Fruit fly (Drosophila melanogaster) whole organism, embryonic: ENCODE results near the gene CG34409.
A peak's percentile ranks its signal among the peaks of the same experiment; 100 is the strongest.

Experiments used
- B-H2 ChIP-seq: fragments of 200-800 bp; sonication (Bioruptor generic); optimal IDR thresholded peaks from 2 replicates; lab custom pipeline; 2018; ENCODE audit warnings: missing biosample characterization, mild to moderate bottlenecking, missing genetic modification characterization
- CG10959 ChIP-seq: fragments of 200-800 bp; sonication (Bioruptor generic); IDR thresholded peaks from 2 replicates; pipeline ENCODE4 v1.3.6; 2022; ENCODE audit warnings: missing biosample characterization, missing genetic modification characterization
- CG10979 ChIP-seq: fragments of 200-800 bp; sonication (Bioruptor generic); optimal IDR thresholded peaks from 2 replicates; lab custom pipeline; 2018; ENCODE audit warnings: missing biosample characterization, mild to moderate bottlenecking, missing genetic modification characterization, moderate library complexity
- CG12219 ChIP-seq: fragments of 200-800 bp; sonication (Bioruptor generic); optimal IDR thresholded peaks from 3 replicates; lab custom pipeline; 2018; ENCODE audit warnings: missing biosample characterization, mild to moderate bottlenecking, missing genetic modification characterization
- CG12391 ChIP-seq: fragments of 200-800 bp; sonication (Bioruptor generic); optimal IDR thresholded peaks from 3 replicates; lab custom pipeline; 2018; ENCODE audit warnings: missing biosample characterization, mild to moderate bottlenecking, missing genetic modification characterization, moderate library complexity
- CG12744 ChIP-seq: fragments of 200-800 bp; sonication (Bioruptor generic); optimal IDR thresholded peaks from 2 replicates; lab custom pipeline; 2016; ENCODE audit warnings: missing biosample characterization, missing genetic modification characterization
- CG14860 ChIP-seq: fragments of 200-800 bp; sonication (Bioruptor generic); IDR thresholded peaks from 3 replicates; pipeline ENCODE4 v1.3.6; 2022; ENCODE audit warnings: missing biosample characterization, missing genetic modification characterization; ENCODE audit not compliant: partially characterized antibody
- CG14965 ChIP-seq: fragments of 200-800 bp; sonication (Bioruptor generic); optimal IDR thresholded peaks from 2 replicates; lab custom pipeline; 2016; ENCODE audit warnings: missing biosample characterization, missing genetic modification characterization, borderline replicate concordance
- CG17568 ChIP-seq: fragments of 200-800 bp; sonication (Bioruptor generic); optimal IDR thresholded peaks from 2 replicates; lab custom pipeline; 2018; ENCODE audit warnings: missing biosample characterization, mild to moderate bottlenecking, missing genetic modification characterization, moderate library complexity
- CG17802 ChIP-seq: fragments of 200-800 bp; sonication (Bioruptor generic); optimal IDR thresholded peaks from 2 replicates; lab custom pipeline; 2018; ENCODE audit warnings: missing biosample characterization, mild to moderate bottlenecking, missing genetic modification characterization, moderate library complexity
- CG18011 ChIP-seq: fragments of 200-800 bp; sonication (Bioruptor generic); optimal IDR thresholded peaks from 2 replicates; lab custom pipeline; 2017; ENCODE audit warnings: missing biosample characterization, missing genetic modification characterization, mild to moderate bottlenecking, moderate library complexity, missing genotype
- CG32767 ChIP-seq: fragments of 200-800 bp; sonication (Bioruptor generic); IDR thresholded peaks from 2 replicates; pipeline ENCODE4 v1.3.6; 2022; ENCODE audit warnings: missing biosample characterization, missing genetic modification characterization
- CG3995 ChIP-seq: fragments of 200-800 bp; sonication (Bioruptor generic); optimal IDR thresholded peaks from 3 replicates; lab custom pipeline; 2016; ENCODE audit warnings: missing biosample characterization, missing genetic modification characterization
- CG4617 ChIP-seq: fragments of 200-800 bp; sonication (Bioruptor generic); optimal IDR thresholded peaks from 3 replicates; lab custom pipeline; 2016; ENCODE audit warnings: missing biosample characterization, missing genetic modification characterization, borderline replicate concordance
- CG6765 ChIP-seq: fragments of 200-800 bp; sonication (Bioruptor generic); optimal IDR thresholded peaks from 3 replicates; lab custom pipeline; 2017; ENCODE audit warnings: missing biosample characterization, mild to moderate bottlenecking, missing genetic modification characterization
- CG6854 ChIP-seq: fragments of 200-800 bp; sonication (Bioruptor generic); optimal IDR thresholded peaks from 3 replicates; lab custom pipeline; 2017; ENCODE audit warnings: missing biosample characterization, mild to moderate bottlenecking, missing genetic modification characterization
- CG7786 ChIP-seq: fragments of 200-800 bp; sonication (Bioruptor generic); optimal IDR thresholded peaks from 2 replicates; lab custom pipeline; 2016; ENCODE audit warnings: missing biosample characterization, missing genetic modification characterization
- CG8388 ChIP-seq: fragments of 200-800 bp; sonication (Bioruptor generic); optimal IDR thresholded peaks from 2 replicates; lab custom pipeline; 2019; ENCODE audit warnings: missing biosample characterization, mild to moderate bottlenecking, missing genetic modification characterization, moderate library complexity
- CG8765 ChIP-seq: fragments of 200-800 bp; sonication (Bioruptor generic); IDR thresholded peaks from 2 replicates; pipeline ENCODE4 v1.3.6; 2022; ENCODE audit warnings: missing biosample characterization, missing genetic modification characterization
- CG9797 ChIP-seq: fragments of 200-800 bp; sonication (Bioruptor generic); optimal IDR thresholded peaks from 3 replicates; lab custom pipeline; 2018; ENCODE audit warnings: missing biosample characterization, mild to moderate bottlenecking, missing genetic modification characterization
- D ChIP-seq, 2 experiments: fragments of 200-800 bp in 1 of 2; fragments of >200 bp in 1 of 2; sonication (Bioruptor generic) in 1 of 2; optimal IDR thresholded peaks; 2 replicates in 1 of 2; 3 replicates in 1 of 2; lab custom pipeline; 2017; ENCODE audit warnings: mild to moderate bottlenecking in 1 of 2, missing biosample characterization in 1 of 2, missing genetic modification characterization in 1 of 2, missing genetic modification reagents in 1 of 2
- Dref ChIP-seq: fragments of 200-800 bp; sonication (Bioruptor generic); IDR thresholded peaks from 2 replicates; pipeline ENCODE4 v1.3.6; 2022; ENCODE audit warnings: missing biosample characterization, missing genetic modification characterization
- Eip74EF ChIP-seq, 2 experiments: fragments of 200-800 bp in 1 of 2; fragments of >200 bp in 1 of 2; sonication (Bioruptor generic) in 1 of 2; optimal IDR thresholded peaks; 2 replicates each; lab custom pipeline; 2017 to 2019; ENCODE audit warnings: missing biosample characterization in 2 of 2, missing genetic modification characterization in 2 of 2, mild to moderate bottlenecking in 1 of 2, moderate library complexity in 1 of 2
- Gug ChIP-seq: fragments of 200-800 bp; sonication (Bioruptor generic); IDR thresholded peaks from 4 replicates; pipeline ENCODE4 v1.3.6; 2022; ENCODE audit warnings: missing biosample characterization, missing genetic modification characterization
- Hr3 ChIP-seq: fragments of 200-800 bp; sonication (Bioruptor generic); optimal IDR thresholded peaks from 3 replicates; lab custom pipeline; 2016; ENCODE audit warnings: missing biosample characterization, missing genetic modification characterization
- MESR4 ChIP-seq: fragments of 200-800 bp; sonication (Bioruptor generic); optimal IDR thresholded peaks from 2 replicates; lab custom pipeline; 2018; ENCODE audit warnings: missing biosample characterization, mild to moderate bottlenecking, missing genetic modification characterization, moderate library complexity
- Nf-YA ChIP-seq: fragments of 200-800 bp; sonication (Bioruptor generic); IDR thresholded peaks from 2 replicates; pipeline ENCODE4 v1.3.6; 2022; ENCODE audit warnings: missing biosample characterization, missing genetic modification characterization
- Oli ChIP-seq: fragments of 200-800 bp; sonication (Bioruptor generic); optimal IDR thresholded peaks from 2 replicates; lab custom pipeline; 2018; ENCODE audit warnings: missing biosample characterization, mild to moderate bottlenecking, missing genetic modification characterization, moderate library complexity
- Opbp ChIP-seq: fragments of 200-800 bp; sonication (Bioruptor generic); IDR thresholded peaks from 3 replicates; pipeline ENCODE4 v1.3.6; 2022; ENCODE audit warnings: missing biosample characterization, missing genetic modification characterization; ENCODE audit not compliant: partially characterized antibody
- PHDP ChIP-seq: fragments of 200-800 bp; sonication (Bioruptor generic); optimal IDR thresholded peaks from 3 replicates; lab custom pipeline; 2018; ENCODE audit warnings: missing biosample characterization, mild to moderate bottlenecking, missing genetic modification characterization, moderate library complexity
- Ravus ChIP-seq: fragments of 200-800 bp; sonication (Bioruptor generic); IDR thresholded peaks from 2 replicates; pipeline ENCODE4 v1.3.6; 2022; ENCODE audit warnings: missing biosample characterization, missing genetic modification characterization
- ara ChIP-seq: fragments of 200-800 bp; sonication (Bioruptor generic); IDR thresholded peaks from 2 replicates; pipeline ENCODE4 v1.3.6; 2022; ENCODE audit warnings: missing biosample characterization, missing genetic modification characterization
- cg ChIP-seq: fragments of 200-800 bp; sonication (Bioruptor generic); optimal IDR thresholded peaks from 3 replicates; lab custom pipeline; 2019; ENCODE audit warnings: missing biosample characterization, mild to moderate bottlenecking, missing genetic modification characterization, moderate library complexity
- chn ChIP-seq: fragments of 200-800 bp; sonication (Bioruptor generic); optimal IDR thresholded peaks from 2 replicates; lab custom pipeline; 2016; ENCODE audit warnings: missing biosample characterization, missing genetic modification characterization
- da ChIP-seq: fragments of 200-800 bp; sonication (Bioruptor generic); optimal IDR thresholded peaks from 2 replicates; lab custom pipeline; 2016; ENCODE audit warnings: missing biosample characterization, missing genetic modification characterization
- dpn ChIP-seq, 2 experiments: fragments of 200-800 bp; sonication (Bioruptor generic); optimal IDR thresholded peaks; 3 replicates each; lab custom pipeline; 2016; ENCODE audit warnings: missing biosample characterization in 2 of 2, missing genetic modification characterization in 2 of 2
- ewg ChIP-seq: fragments of 200-800 bp; sonication (Bioruptor generic); optimal IDR thresholded peaks from 3 replicates; lab custom pipeline; 2017; ENCODE audit warnings: mild to moderate bottlenecking, missing biosample characterization, missing genetic modification reagents, missing genetic modification characterization
- gcm2 ChIP-seq: fragments of 200-800 bp; sonication (Bioruptor generic); optimal IDR thresholded peaks from 2 replicates; lab custom pipeline; 2016; ENCODE audit warnings: missing biosample characterization, missing genetic modification characterization
- gem ChIP-seq: fragments of 200-800 bp; sonication (Bioruptor generic); optimal IDR thresholded peaks from 2 replicates; lab custom pipeline; 2019; ENCODE audit warnings: missing biosample characterization, mild to moderate bottlenecking, missing genetic modification characterization, moderate library complexity
- ind ChIP-seq: fragments of 200-800 bp; sonication (Bioruptor generic); optimal IDR thresholded peaks from 3 replicates; lab custom pipeline; 2016; ENCODE audit warnings: missing biosample characterization, missing genetic modification characterization
- jumu ChIP-seq: fragments of 200-800 bp; sonication (Bioruptor generic); optimal IDR thresholded peaks from 3 replicates; lab custom pipeline; 2016; ENCODE audit warnings: missing biosample characterization, missing genetic modification characterization
- pb ChIP-seq: fragments of 200-800 bp; sonication (Bioruptor generic); optimal IDR thresholded peaks from 3 replicates; lab custom pipeline; 2016; ENCODE audit warnings: missing biosample characterization, missing genetic modification characterization
- pita ChIP-seq: fragments of 200-800 bp; sonication (Bioruptor generic); optimal IDR thresholded peaks from 2 replicates; lab custom pipeline; 2017; ENCODE audit warnings: missing biosample characterization, mild to moderate bottlenecking, missing genetic modification characterization
- salm ChIP-seq: fragments of 200-800 bp; sonication (Bioruptor generic); optimal IDR thresholded peaks from 2 replicates; lab custom pipeline; 2018; ENCODE audit warnings: missing biosample characterization, mild to moderate bottlenecking, missing genetic modification characterization
- sd ChIP-seq: fragments of 200-800 bp; sonication (Bioruptor generic); optimal IDR thresholded peaks from 3 replicates; lab custom pipeline; 2018; ENCODE audit warnings: missing biosample characterization, mild to moderate bottlenecking, missing genetic modification characterization, moderate library complexity
- twi ChIP-seq: fragments of 200-800 bp; optimal IDR thresholded peaks from 2 replicates; lab custom pipeline; 2019; ENCODE audit warnings: missing biosample characterization, mild to moderate bottlenecking, missing genetic modification characterization, moderate library complexity

The CG34409 gene

dm6 chr3R:9767620-9768592 lies 21.7 kb upstream of the CG34409 start, which contains the start of gene Naa80 (continued):
- TF ChIP-seq ewg (GFP tag; lab: Kevin White, UChicago) (peak; percentile 58), CG18011 (peak; percentile 65), gem (tag; lab: Kevin White, UChicago) (no peak), jumu (GFP tag; lab: Kevin White, UChicago) (peak; percentile 89), CG3995 (GFP tag; lab: Kevin White, UChicago) (peak; percentile 68), CG12391 (tag; lab: Kevin White, UChicago) (peak; percentile 38), Eip74EF (GFP tag; optimal IDR thresholded peaks at IDR 0.05; lab: Kevin White, UChicago) (no peak), pb (GFP tag; lab: Kevin White, UChicago) (peak; percentile 48), CG8388 (GFP tag; lab: Kevin White, UChicago) (peak; percentile 23), Oli (no peak), CG14860 (no peak), CG12219 (GFP tag; lab: Kevin White, UChicago) (no peak), CG6765 (GFP tag; lab: Kevin White, UChicago) (peak; percentile 35), Ravus (GFP tag; lab: Robert Waterston, UW) (no peak; the same call in 1 of the 2 replicates), twi (tag; lab: Kevin White, UChicago) (peak; percentile 5), CG10979 (peak; percentile 21), PHDP (tag; lab: Kevin White, UChicago) (peak; percentile 35), B-H2 (GFP tag; lab: Kevin White, UChicago) (peak; percentile 84), gcm2 (GFP tag; lab: Kevin White, UChicago) (no peak), Dref (GFP tag; lab: Robert Waterston, UW) (peak; percentile 50), Hr3 (GFP tag; lab: Kevin White, UChicago) (peak; percentile 54), da (GFP tag; lab: Kevin White, UChicago) (peak; percentile 38), pita (no peak), D (optimal IDR thresholded peaks at IDR 0.05; lab: Kevin White, UChicago) (no peak), D (GFP tag; optimal IDR thresholded peaks at IDR 0.05; lab: Kevin White, UChicago) (no peak), CG14965 (GFP tag; lab: Kevin White, UChicago) (peak; percentile 13), CG10959 (GFP tag; lab: Robert Waterston, UW) (no peak), dpn (GFP tag; optimal IDR thresholded peaks at IDR 0.05; lab: Kevin White, UChicago) (peak; percentile 77), CG8765 (GFP tag; lab: Robert Waterston, UW) (peak; percentile 38; the same call in 1 of the 2 replicates), Nf-YA (GFP tag; lab: Robert Waterston, UW) (no peak), Gug (GFP tag; lab: Robert Waterston, UW) (peak; percentile 50; the same call in 2 of the 4 replicates), CG12744 (GFP tag; lab: Kevin White, UChicago) (peak; percentile 19), Opbp (GFP tag; lab: Robert Waterston, UW) (peak; percentile 59), salm (tag; lab: Kevin White, UChicago) (no peak), CG6854 (no peak), ind (peak; percentile 72), MESR4 (peak; percentile 81), CG32767 (GFP tag; lab: Robert Waterston, UW) (0 out of 2 replicates have a peak, but pooled peaks have one; percentile 25), sd (tag; lab: Kevin White, UChicago) (peak; percentile 52), chn (GFP tag; lab: Kevin White, UChicago) (peak; percentile 80), CG4617 (GFP tag; lab: Kevin White, UChicago) (peak; percentile 98), cg (GFP tag; lab: Kevin White, UChicago) (peak; percentile 51), ara (GFP tag; lab: Robert Waterston, UW) (peak; percentile 43; the same call in 1 of the 2 replicates), CG17802 (tag; lab: Kevin White, UChicago) (peak; percentile 33), CG7786 (GFP tag; lab: Kevin White, UChicago) (peak; percentile 76), CG9797 (GFP tag; lab: Kevin White, UChicago) (no peak), CG17568 (GFP tag; lab: Kevin White, UChicago) (no peak)
